Fruit fly (Drosophila melanogaster): Measurements from ENCODE around the gene CG9331.

CG9331 gene

dm6 chr2L:20864764-20865265 lies 42.2 kb downstream of the CG9331 start, which contains the start of gene CG9338:
Gene CG9338, plus strand, starts transcription at chr2L:20865215.
- TF ChIP-seq usp (GFP tag; optimal IDR thresholded peaks at IDR 0.05) (no peak), EcR (GFP tag; optimal IDR thresholded peaks at IDR 0.05) (no peak), pan (optimal IDR thresholded peaks at IDR 0.05) (peak; percentile 98), CG8478 (optimal IDR thresholded peaks at IDR 0.05) (no peak)

- TF ChIP-seq pan (optimal IDR thresholded peaks at IDR 0.05) (no peak), Dll (optimal IDR thresholded peaks at IDR 0.05) (no peak), EcR (GFP tag; optimal IDR thresholded peaks at IDR 0.05) (no peak), usp (GFP tag; optimal IDR thresholded peaks at IDR 0.05) (no peak), psq (optimal IDR thresholded peaks at IDR 0.05) (no peak), CG8478 (optimal IDR thresholded peaks at IDR 0.05) (no peak)
These were observed 44.8 kb downstream of the CG9331 start, which contains the start of gene CG31675 for dm6 chr2L:20867381-20867780. Gene CG31675, plus strand, starts transcription at chr2L:20867755.

dm6 chr2L:20868921-20869320 lies 46.3 kb downstream of the CG9331 start:
- TF ChIP-seq psq (optimal IDR thresholded peaks at IDR 0.05) (no peak), CG8478 (optimal IDR thresholded peaks at IDR 0.05) (no peak)

- TF ChIP-seq Dll (optimal IDR thresholded peaks at IDR 0.05) (no peak), CG8478 (optimal IDR thresholded peaks at IDR 0.05) (no peak)
These were observed 47.2 kb downstream of the CG9331 start, which contains the start of gene CG14401 for dm6 chr2L:20869804-20870295. Gene CG14401, plus strand, starts transcription at chr2L:20869854.

dm6 chr2L:20874514-20874913 lies 51.9 kb downstream of the CG9331 start:
- no peak for TF ChIP-seq CG8478 (optimal IDR thresholded peaks at IDR 0.05)
- TF ChIP-seq pan (optimal IDR thresholded peaks at IDR 0.05) = no peak
- TF ChIP-seq Dll (optimal IDR thresholded peaks at IDR 0.05) = no peak
- no peak for TF ChIP-seq usp (GFP tag; optimal IDR thresholded peaks at IDR 0.05)
- TF ChIP-seq EcR (GFP tag; optimal IDR thresholded peaks at IDR 0.05) = no peak
- TF ChIP-seq psq (optimal IDR thresholded peaks at IDR 0.05) = no peak

Data from whole organism.